Worm (Caenorhabditis elegans) whole organism, L2 larva: Measurements from ENCODE around the gene C49H3.6.

Experiments used
- blmp-1 ChIP-seq: sonication (generic microtip); optimal IDR thresholded peaks from 2 replicates; lab custom pipeline; 2017; ENCODE audit warnings: missing genetic modification characterization, mild to moderate bottlenecking, missing compliant biosample characterization, antibody characterized with exemption, moderate library complexity; ENCODE audit not compliant: insufficient read depth
- ceh-82 ChIP-seq: fragments of 150-350 bp; optimal IDR thresholded peaks from 2 replicates; lab custom pipeline; 2014; ENCODE audit warnings: missing biosample characterization, missing genetic modification characterization
- elt-1 ChIP-seq: fragments of 150-350 bp; optimal IDR thresholded peaks from 2 replicates; lab custom pipeline; 2014; ENCODE audit warnings: missing biosample characterization, missing genetic modification characterization
- nhr-129 ChIP-seq: fragments of 150-350 bp; optimal IDR thresholded peaks from 2 replicates; lab custom pipeline; 2014; ENCODE audit warnings: missing biosample characterization, missing genetic modification characterization

- no peak for TF ChIP-seq ceh-82 (tag; lab: Kevin White, UChicago)
- no peak for TF ChIP-seq nhr-129 (tag; lab: Kevin White, UChicago)
- TF ChIP-seq elt-1 (tag; lab: Kevin White, UChicago), result no peak
- no peak for TF ChIP-seq blmp-1 (tag; lab: Kevin White, UChicago)
These were observed 24.3 kb downstream of the C49H3.6 start, which contains the start of gene gcy-8 for ce11 chrIV:7927852-7928251.
